Worm (Caenorhabditis elegans): ENCODE results near the gene sri-45.

Gene sri-45

ce11 chrII:695079-695478 lies 33.5 kb upstream of the sri-45 start (continued):
- TF ChIP-seq nhr-120 (GFP tag; IDR thresholded peaks at IDR 0.05) = 0 out of 2 replicates have a peak, but pooled peaks have one; percentile 75
- 0 out of 2 replicates have a peak, but pooled peaks have one; percentile 30 for TF ChIP-seq pbrm-1 (GFP tag; IDR thresholded peaks at IDR 0.05)
- TF ChIP-seq madf-8 (GFP tag; conservative IDR thresholded peaks at IDR 0.05) = peak; percentile 22; the same call in 1 of the 2 replicates
- TF ChIP-seq C17E4.6 (GFP tag; IDR thresholded peaks at IDR 0.05) = 0 out of 2 replicates have a peak, but pooled peaks have one; percentile 42
- TF ChIP-seq ztf-6 (GFP tag; IDR thresholded peaks at IDR 0.05) = peak; percentile 54; the same call in 1 of the 2 replicates

- no peak for TF ChIP-seq egl-44 (GFP tag; IDR thresholded peaks at IDR 0.05)
- no peak for TF ChIP-seq B0261.1 (tag; optimal IDR thresholded peaks at IDR 0.05)
- no peak for TF ChIP-seq Y56A3A.18 (GFP tag; IDR thresholded peaks at IDR 0.05)
- no peak for TF ChIP-seq repo-1 (tag; optimal IDR thresholded peaks at IDR 0.05)
- TF ChIP-seq D2030.7 (GFP tag; IDR thresholded peaks at IDR 0.05) = no peak
- TF ChIP-seq snpc-3.4 (tag; optimal IDR thresholded peaks at IDR 0.05) = no peak
- TF ChIP-seq cebp-2 (GFP tag; IDR thresholded peaks at IDR 0.05) = no peak
- no peak for TF ChIP-seq dox-1 (GFP tag; IDR thresholded peaks at IDR 0.05)
- TF ChIP-seq Y79H2A.3 (GFP tag; conservative IDR thresholded peaks at IDR 0.05) = no peak
- no peak for TF ChIP-seq akir-1 (GFP tag; optimal IDR thresholded peaks at IDR 0.05)
- no peak for TF ChIP-seq rpc-1 (optimal IDR thresholded peaks at IDR 0.05)
- no peak for TF ChIP-seq rpc-1 (tag; optimal IDR thresholded peaks at IDR 0.05)
- no peak for TF ChIP-seq ceh-100 (GFP tag; IDR thresholded peaks at IDR 0.05)
- no peak for TF ChIP-seq ztf-25 (GFP tag; IDR thresholded peaks at IDR 0.05)
- no peak for TF ChIP-seq nhr-90 (tag; optimal IDR thresholded peaks at IDR 0.05)
- no peak for TF ChIP-seq F57A8.1 (GFP tag; optimal IDR thresholded peaks at IDR 0.05)
- TF ChIP-seq nfya-2 (GFP tag; IDR thresholded peaks at IDR 0.05) = no peak
- no peak for TF ChIP-seq rcor-1 (GFP tag; IDR thresholded peaks at IDR 0.05)
- TF ChIP-seq pha-4 (tag; optimal IDR thresholded peaks at IDR 0.05) = no peak
- no peak for TF ChIP-seq T26A5.8 (tag; optimal IDR thresholded peaks at IDR 0.05)
These were observed 30.0 kb upstream of the sri-45 start, which contains the start of gene T02H6.3 for ce11 chrII:691550-691949. TSS of gene T02H6.3 (plus strand) at chrII:691850.

ce11 chrII:689749-690148 lies 28.2 kb upstream of the sri-45 start, which contains the start of gene T02H6.4:
TSS of gene T02H6.4 (plus strand) at chrII:690049.
- TF ChIP-seq ceh-91 (GFP tag; IDR thresholded peaks at IDR 0.05) (no peak), dpl-1 (GFP tag; optimal IDR thresholded peaks at IDR 0.05) (no peak), F49E8.2 (tag; optimal IDR thresholded peaks at IDR 0.05; ENCODE audit: insufficient read depth) (no peak), lsy-27 (tag; optimal IDR thresholded peaks at IDR 0.05; ENCODE audit: borderline replicate concordance, insufficient read depth) (no peak), ama-1 (optimal IDR thresholded peaks at IDR 0.05) (no peak), ama-1 (GFP tag; optimal IDR thresholded peaks at IDR 0.05) (no peak), B0336.3 (GFP tag; IDR thresholded peaks at IDR 0.05) (no peak), chd-7 (tag; optimal IDR thresholded peaks at IDR 0.05) (no peak), C17E4.6 (GFP tag; IDR thresholded peaks at IDR 0.05) (no peak), madf-6 (GFP tag; IDR thresholded peaks at IDR 0.05) (no peak)

- TF ChIP-seq B0336.3 (GFP tag; IDR thresholded peaks at IDR 0.05) = no peak
- TF ChIP-seq F39B2.1 (GFP tag; IDR thresholded peaks at IDR 0.05) = no peak
- no peak for TF ChIP-seq madf-10 (tag; optimal IDR thresholded peaks at IDR 0.05)
- TF ChIP-seq lin-35 (GFP tag; optimal IDR thresholded peaks at IDR 0.05) = no peak
- TF ChIP-seq B0019.2 (GFP tag; conservative IDR thresholded peaks at IDR 0.05) = no peak
These were observed 23.2 kb upstream of the sri-45 start, which contains the start of gene T02H6.5 for ce11 chrII:684811-685210. TSS of gene T02H6.5 (plus strand) at chrII:685111.
